Worm (Caenorhabditis elegans): ENCODE measurements around the gene mtpn-1.

DNA sequence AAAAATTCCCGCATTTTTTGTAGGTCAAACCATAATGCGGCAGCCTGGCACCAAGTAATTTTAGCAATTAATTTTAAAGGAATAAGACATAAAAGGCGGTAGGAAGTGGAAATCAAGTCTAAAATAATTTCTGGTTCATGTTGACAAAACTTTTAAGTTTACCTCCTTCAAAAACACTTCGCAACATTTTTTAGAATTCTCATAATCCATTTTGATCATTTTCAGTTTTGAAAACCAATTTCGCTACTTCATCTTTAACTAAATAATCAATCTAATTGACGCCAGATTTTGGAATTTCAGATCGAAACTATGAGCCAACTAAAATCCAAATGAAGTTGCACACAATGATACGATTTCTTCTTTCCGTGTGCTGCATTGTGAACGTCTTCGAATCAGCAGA is 47.5 kb upstream of the mtpn-1 start, which contains the start of gene lgc-40:
- TF ChIP-seq ztf-29 (GFP tag; IDR thresholded peaks at IDR 0.05) (no peak), flt-1 (GFP tag; IDR thresholded peaks at IDR 0.05) (no peak), klf-2 (GFP tag; conservative IDR thresholded peaks at IDR 0.05) (no peak), tab-1 (GFP tag; IDR thresholded peaks at IDR 0.05) (no peak), med-1 (GFP tag; optimal IDR thresholded peaks at IDR 0.05; ENCODE audit: insufficient read depth) (no peak), ref-1 (GFP tag; conservative IDR thresholded peaks at IDR 0.05) (no peak), cog-1 (tag; optimal IDR thresholded peaks at IDR 0.05) (no peak), T22C8.4 (GFP tag; IDR thresholded peaks at IDR 0.05) (no peak), ztf-23 (GFP tag; IDR thresholded peaks at IDR 0.05) (no peak)
